Worm (Caenorhabditis elegans) whole organism, young adult: ENCODE results near the gene T14B4.8.

ENCODE experiments used
- B0019.2 ChIP-seq: fragments of 200-800 bp; sonication (Bioruptor generic); conservative IDR thresholded peaks from 2 replicates; pipeline ENCODE4 v1.3.6; 2022; ENCODE audit warnings: missing genetic modification reagents, missing genetic modification characterization, missing compliant biosample characterization
- B0035.1 ChIP-seq: sonication (generic microtip); optimal IDR thresholded peaks from 2 replicates; lab custom pipeline; 2016; ENCODE audit warnings: missing genetic modification characterization, mild to moderate bottlenecking, missing compliant biosample characterization, missing genotype, missing genetic modification reagents
- C06A6.2 ChIP-seq: fragments of 200-800 bp; sonication (Bioruptor generic); conservative IDR thresholded peaks from 2 replicates; pipeline ENCODE4 v1.3.6; 2022; ENCODE audit warnings: missing genetic modification characterization, missing compliant biosample characterization
- F49E8.2 ChIP-seq: sonication (generic microtip); optimal IDR thresholded peaks from 3 replicates; lab custom pipeline; 2017; ENCODE audit warnings: missing genetic modification characterization, mild to moderate bottlenecking, missing compliant biosample characterization, antibody characterized with exemption, moderate library complexity; ENCODE audit not compliant: insufficient read depth
- F57C9.4 ChIP-seq: sonication (generic microtip); optimal IDR thresholded peaks from 2 replicates; lab custom pipeline; 2017; ENCODE audit warnings: mild to moderate bottlenecking, missing genetic modification characterization, missing compliant biosample characterization
- K12H6.12 ChIP-seq: fragments of 200-800 bp; sonication (Bioruptor generic); optimal IDR thresholded peaks from 2 replicates; lab custom pipeline; 2018; ENCODE audit warnings: mild to moderate bottlenecking, missing genetic modification characterization, missing compliant biosample characterization
- T07F8.4 ChIP-seq: sonication (generic microtip); optimal IDR thresholded peaks from 2 replicates; lab custom pipeline; 2016; ENCODE audit warnings: mild to moderate bottlenecking, missing genetic modification characterization, moderate library complexity, missing compliant biosample characterization
- Y53G8AR.9 ChIP-seq: fragments of 200-800 bp; sonication (Bioruptor generic); conservative IDR thresholded peaks from 2 replicates; pipeline ENCODE4 v1.3.6; 2022; ENCODE audit warnings: missing genetic modification reagents, missing genetic modification characterization, missing compliant biosample characterization
- Y67H2A.10 ChIP-seq: fragments of 200-800 bp; sonication (Bioruptor generic); conservative IDR thresholded peaks from 2 replicates; pipeline ENCODE4 v1.3.6; 2022; ENCODE audit warnings: missing genetic modification reagents, missing genetic modification characterization, missing compliant biosample characterization
- Y95B8A.8 ChIP-seq: fragments of 200-800 bp; sonication (Bioruptor generic); IDR thresholded peaks from 2 replicates; pipeline ENCODE4 v1.3.6; 2022; ENCODE audit warnings: missing genetic modification reagents, missing genetic modification characterization, missing compliant biosample characterization
- ZK185.1 ChIP-seq: sonication (generic microtip); optimal IDR thresholded peaks from 2 replicates; lab custom pipeline; 2016; ENCODE audit warnings: mild to moderate bottlenecking, missing genetic modification characterization, missing compliant biosample characterization; ENCODE audit not compliant: poor library complexity, severe bottlenecking
- aptf-2 ChIP-seq: fragments of 200-800 bp; sonication (Bioruptor generic); conservative IDR thresholded peaks from 2 replicates; pipeline ENCODE4 v1.3.6; 2022; ENCODE audit warnings: missing genetic modification reagents, missing genetic modification characterization, missing compliant biosample characterization
- aptf-3 ChIP-seq: fragments of 200-800 bp; sonication (Bioruptor generic); IDR thresholded peaks from 2 replicates; pipeline ENCODE4 v1.3.6; 2022; ENCODE audit warnings: missing genetic modification characterization, missing compliant biosample characterization
- atf-7 ChIP-seq: sonication (generic microtip); optimal IDR thresholded peaks from 2 replicates; lab custom pipeline; 2017; ENCODE audit warnings: mild to moderate bottlenecking, missing genetic modification characterization, missing compliant biosample characterization
- attf-3 ChIP-seq: fragments of 200-800 bp; sonication (Bioruptor generic); conservative IDR thresholded peaks from 2 replicates; pipeline ENCODE4 v1.3.6; 2022; ENCODE audit warnings: missing genetic modification reagents, missing genetic modification characterization, missing compliant biosample characterization
- ceh-27 ChIP-seq: fragments of 200-800 bp; sonication (Bioruptor generic); optimal IDR thresholded peaks from 2 replicates; lab custom pipeline; 2018; ENCODE audit warnings: mild to moderate bottlenecking, missing genetic modification characterization, moderate library complexity, missing compliant biosample characterization
- ceh-79 ChIP-seq: sonication (generic microtip); optimal IDR thresholded peaks from 2 replicates; lab custom pipeline; 2017; ENCODE audit warnings: mild to moderate bottlenecking, missing genetic modification characterization, missing compliant biosample characterization
- chd-7 ChIP-seq: sonication (generic microtip); optimal IDR thresholded peaks from 2 replicates; lab custom pipeline; 2016; ENCODE audit warnings: mild to moderate bottlenecking, missing genetic modification characterization, moderate library complexity, missing compliant biosample characterization
- efl-1 ChIP-seq: fragments of 150-350 bp; optimal IDR thresholded peaks from 2 replicates; lab custom pipeline; 2014; ENCODE audit warnings: missing biosample characterization, missing genetic modification reagents, missing genetic modification characterization
- egrh-3 ChIP-seq: fragments of 200-800 bp; sonication (Bioruptor generic); IDR thresholded peaks from 2 replicates; pipeline ENCODE4 v1.3.6; 2022; ENCODE audit warnings: missing genetic modification reagents, missing genetic modification characterization, missing compliant biosample characterization
- him-1 ChIP-seq: sonication (generic microtip); optimal IDR thresholded peaks from 2 replicates; lab custom pipeline; 2016; ENCODE audit warnings: missing genotype, missing genetic modification reagents, missing genetic modification characterization, missing compliant biosample characterization
- hlh-12 ChIP-seq: sonication (generic microtip); optimal IDR thresholded peaks from 2 replicates; lab custom pipeline; 2016; ENCODE audit warnings: missing genetic modification characterization, missing compliant biosample characterization
- hmg-1.2 ChIP-seq: fragments of 200-800 bp; sonication (Bioruptor generic); IDR thresholded peaks from 2 replicates; pipeline ENCODE4 v1.3.6; 2022; ENCODE audit warnings: missing genetic modification reagents, missing genetic modification characterization, missing compliant biosample characterization
- lag-1 ChIP-seq: fragments of 200-800 bp; sonication (Bioruptor generic); IDR thresholded peaks from 2 replicates; pipeline ENCODE4 v1.3.6; 2022; ENCODE audit warnings: missing genetic modification reagents, missing genetic modification characterization, missing compliant biosample characterization
- let-526 ChIP-seq: fragments of 200-800 bp; sonication (Bioruptor generic); IDR thresholded peaks from 2 replicates; pipeline ENCODE4 v1.3.6; 2022; ENCODE audit warnings: missing genetic modification reagents, missing genetic modification characterization, missing compliant biosample characterization
- let-607 ChIP-seq, 2 experiments: fragments of 200-800 bp in 1 of 2; sonication (Bioruptor generic) in 1 of 2; sonication (generic microtip) in 1 of 2; optimal IDR thresholded peaks; 2 replicates each; lab custom pipeline; 2016 to 2018; ENCODE audit warnings: mild to moderate bottlenecking in 2 of 2, missing compliant biosample characterization in 2 of 2, missing genetic modification characterization in 2 of 2, moderate library complexity in 2 of 2, missing genotype in 1 of 2
- lin-26 ChIP-seq: fragments of 200-800 bp; sonication (Bioruptor generic); IDR thresholded peaks from 2 replicates; pipeline ENCODE4 v1.3.6; 2022; ENCODE audit warnings: missing genetic modification reagents, missing genetic modification characterization, missing compliant biosample characterization
- lsl-1 ChIP-seq: fragments of 200-800 bp; sonication (Bioruptor generic); optimal IDR thresholded peaks from 2 replicates; lab custom pipeline; 2018; ENCODE audit warnings: mild to moderate bottlenecking, missing genetic modification characterization, moderate library complexity, missing compliant biosample characterization
- madf-10 ChIP-seq: sonication (generic microtip); optimal IDR thresholded peaks from 2 replicates; lab custom pipeline; 2016; ENCODE audit warnings: mild to moderate bottlenecking, missing genetic modification characterization, missing compliant biosample characterization
- mes-4 ChIP-seq: sonication (generic microtip); optimal IDR thresholded peaks from 2 replicates; lab custom pipeline; 2016; ENCODE audit warnings: missing genotype, missing genetic modification characterization, missing compliant biosample characterization
- mxl-1 ChIP-seq: sonication (generic microtip); optimal IDR thresholded peaks from 2 replicates; lab custom pipeline; 2016; ENCODE audit warnings: missing genetic modification characterization, missing compliant biosample characterization
- nfya-1 ChIP-seq: sonication (generic microtip); optimal IDR thresholded peaks from 2 replicates; lab custom pipeline; 2017; ENCODE audit warnings: antibody characterized with exemption, missing compliant biosample characterization, missing genetic modification characterization, borderline replicate concordance; ENCODE audit not compliant: insufficient read depth
- nfya-2 ChIP-seq: fragments of 200-800 bp; sonication (Bioruptor generic); IDR thresholded peaks from 2 replicates; pipeline ENCODE4 v1.3.6; 2022; ENCODE audit warnings: missing genetic modification reagents, missing genetic modification characterization, missing compliant biosample characterization
- nhr-27 ChIP-seq: fragments of 200-800 bp; sonication (Bioruptor generic); optimal IDR thresholded peaks from 2 replicates; lab custom pipeline; 2018; ENCODE audit warnings: mild to moderate bottlenecking, missing genetic modification characterization, moderate library complexity, missing compliant biosample characterization
- nhr-80 ChIP-seq: sonication (generic microtip); optimal IDR thresholded peaks from 2 replicates; lab custom pipeline; 2016; ENCODE audit warnings: missing genetic modification characterization, missing compliant biosample characterization
- nhr-90 ChIP-seq: sonication (generic microtip); optimal IDR thresholded peaks from 2 replicates; lab custom pipeline; 2016; ENCODE audit warnings: missing genotype, mild to moderate bottlenecking, missing genetic modification characterization, missing compliant biosample characterization
- pha-4 ChIP-seq: fragments of 150-350 bp; sonication (generic microtip); optimal IDR thresholded peaks from 2 replicates; lab custom pipeline; 2014; ENCODE audit warnings: missing biosample characterization, missing genetic modification reagents, missing genetic modification characterization
- repo-1 ChIP-seq: sonication (generic microtip); optimal IDR thresholded peaks from 2 replicates; lab custom pipeline; 2017; ENCODE audit warnings: mild to moderate bottlenecking, missing genetic modification characterization, missing compliant biosample characterization
- rpc-1 ChIP-seq, 2 experiments: fragments of 150-350 bp in 1 of 2; sonication (generic microtip) in 1 of 2; optimal IDR thresholded peaks; 2 replicates each; lab custom pipeline; 2014 to 2018; ENCODE audit warnings: missing biosample characterization in 1 of 2, missing genetic modification characterization in 1 of 2, missing genetic modification reagents in 1 of 2, missing genotype in 1 of 2
- snpc-3.4 ChIP-seq: sonication (generic microtip); optimal IDR thresholded peaks from 2 replicates; lab custom pipeline; 2017; ENCODE audit warnings: missing genetic modification characterization, mild to moderate bottlenecking, missing compliant biosample characterization, antibody characterized with exemption, moderate library complexity, missing genotype, missing genetic modification reagents
- sptf-2 ChIP-seq: fragments of 200-800 bp; sonication (Bioruptor generic); optimal IDR thresholded peaks from 2 replicates; lab custom pipeline; 2018; ENCODE audit warnings: mild to moderate bottlenecking, missing genetic modification characterization, missing compliant biosample characterization
- unc-130 ChIP-seq: sonication (generic microtip); optimal IDR thresholded peaks from 2 replicates; lab custom pipeline; 2016; ENCODE audit warnings: missing genetic modification reagents, missing genetic modification characterization, missing compliant biosample characterization
- zim-3 ChIP-seq: sonication (generic microtip); optimal IDR thresholded peaks from 2 replicates; lab custom pipeline; 2017; ENCODE audit warnings: mild to moderate bottlenecking, missing genetic modification characterization, moderate library complexity, missing compliant biosample characterization
- ztf-25 ChIP-seq: fragments of 200-800 bp; sonication (Bioruptor generic); IDR thresholded peaks from 2 replicates; pipeline ENCODE4 v1.3.6; 2022; ENCODE audit warnings: missing genetic modification reagents, missing genetic modification characterization, missing compliant biosample characterization

The T14B4.8 gene

DNA sequence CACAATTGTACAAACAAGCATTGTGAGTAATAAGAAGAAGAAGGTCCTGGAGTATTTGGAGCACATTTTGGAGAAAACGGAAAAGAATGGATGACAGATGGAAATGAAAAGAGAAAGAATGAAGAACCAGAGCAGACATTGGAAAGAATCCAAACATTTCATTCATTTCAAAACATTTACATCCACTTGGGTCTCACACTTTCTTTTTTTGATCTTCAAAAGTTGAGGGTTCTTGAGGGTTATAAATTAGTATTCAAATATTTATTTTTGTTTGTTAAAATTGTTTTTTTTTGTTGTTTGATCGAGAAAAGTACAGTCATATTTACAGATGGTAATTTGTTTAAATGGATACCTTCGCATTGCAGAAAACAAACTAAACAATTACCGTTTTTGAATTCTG lies 4.5 kb upstream of the T14B4.8 start, which contains the start of gene T14B4.9:
TSS of gene T14B4.9 (minus strand) at position 101 of the 400 bp plus-strand sequence.
- TF ChIP-seq F57C9.4 (no peak), nhr-80 (tag; lab: Kevin White, UChicago) (no peak), Y67H2A.10 (GFP tag; lab: Robert Waterston, UW) (no peak), T07F8.4 (tag; lab: Kevin White, UChicago) (no peak)
- TF ChIP-seq, all 124 proteins: peak for 0

DNA sequence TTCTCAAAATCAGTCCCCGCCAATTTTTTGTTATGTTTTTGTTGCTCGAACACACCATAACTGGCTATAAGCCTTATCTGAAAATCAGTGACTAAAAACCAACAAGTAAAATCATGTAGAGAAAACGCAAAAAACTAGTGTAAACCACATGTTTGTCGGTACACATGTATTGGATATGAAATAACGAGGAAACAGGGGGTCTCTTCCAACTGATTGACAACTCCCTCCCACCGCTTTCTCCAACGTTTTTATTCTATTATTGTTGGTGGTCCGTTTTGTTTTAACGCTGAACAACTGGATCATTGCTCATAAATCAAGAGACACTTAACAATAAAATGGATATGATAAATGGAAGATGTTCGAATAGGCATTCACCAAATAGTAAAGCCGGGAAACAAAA lies 2.4 kb downstream of the T14B4.8 start:
- TF ChIP-seq hmg-1.2 (no peak), Y95B8A.8 (no peak), rpc-1 (optimal IDR thresholded peaks at IDR 0.05; lab: Kevin White, UChicago) (no peak), rpc-1 (tag; optimal IDR thresholded peaks at IDR 0.05; lab: Kevin White, UChicago) (no peak), nhr-90 (no peak), mxl-1 (tag; lab: Kevin White, UChicago) (no peak), lag-1 (no peak), aptf-3 (GFP tag; lab: Robert Waterston, UW) (no peak), K12H6.12 (no peak), Y53G8AR.9 (GFP tag; lab: Robert Waterston, UW) (no peak), lin-26 (GFP tag; lab: Robert Waterston, UW) (no peak)

DNA sequence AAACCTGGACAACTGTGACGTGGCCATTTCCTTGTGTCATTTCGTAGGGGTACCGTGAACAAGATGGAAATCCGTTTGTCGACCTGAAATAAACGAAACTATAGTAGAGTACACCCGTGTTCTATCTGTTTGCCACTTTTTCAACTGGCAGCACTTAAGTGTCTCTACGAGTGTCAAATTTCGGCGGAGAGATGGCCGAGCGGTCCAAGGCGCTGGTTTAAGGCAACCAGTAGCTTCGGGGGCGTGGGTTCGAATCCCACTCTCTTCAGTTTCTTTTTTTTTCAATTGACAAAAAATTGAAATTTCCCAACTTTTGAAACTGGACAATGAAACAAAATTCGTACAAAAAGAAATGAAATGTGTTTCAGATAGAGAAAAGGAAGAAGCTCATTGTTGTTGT lies 7.6 kb downstream of the T14B4.8 start:
- no peak for TF ChIP-seq nfya-2 (GFP tag; lab: Robert Waterston, UW)
- peak; percentile 0 for TF ChIP-seq K12H6.12
- TF ChIP-seq nhr-80 (tag; lab: Kevin White, UChicago) = no peak
- no peak for TF ChIP-seq efl-1 (GFP tag; lab: Kevin White, UChicago)
- TF ChIP-seq ZK185.1 (tag; lab: Kevin White, UChicago) = peak; percentile 32
- TF ChIP-seq aptf-3 (GFP tag; lab: Robert Waterston, UW) = 0 out of 2 replicates have a peak, but pooled peaks have one; percentile 24
- TF ChIP-seq hlh-12 (tag; lab: Kevin White, UChicago) = no peak
- no peak for TF ChIP-seq nhr-90
- no peak for TF ChIP-seq let-526 (GFP tag; lab: Robert Waterston, UW)
- TF ChIP-seq F49E8.2 (tag; lab: Kevin White, UChicago) = no peak
- no peak for TF ChIP-seq zim-3 (tag; lab: Kevin White, UChicago)
- 0 out of 2 replicates have a peak, but pooled peaks have one; percentile 45 for TF ChIP-seq ztf-25 (GFP tag; lab: Robert Waterston, UW)
- TF ChIP-seq T07F8.4 (tag; lab: Kevin White, UChicago) = peak; percentile 22
- peak; percentile 4 for TF ChIP-seq nhr-27 (tag; lab: Kevin White, UChicago)
- TF ChIP-seq him-1 (tag; lab: Kevin White, UChicago) = peak; percentile 88
- TF ChIP-seq B0019.2 (GFP tag; lab: Robert Waterston, UW) = no peak
- TF ChIP-seq ceh-27 = peak; percentile 41
- TF ChIP-seq sptf-2 (GFP tag; lab: Kevin White, UChicago) = no peak
- no peak for TF ChIP-seq unc-130 (GFP tag; lab: Kevin White, UChicago)
- no peak for TF ChIP-seq let-607 (tag; optimal IDR thresholded peaks at IDR 0.05; lab: Kevin White, UChicago)
- TF ChIP-seq atf-7 = peak; percentile 4
- TF ChIP-seq nfya-1 (tag; lab: Kevin White, UChicago) = no peak
- TF ChIP-seq attf-3 (GFP tag; lab: Robert Waterston, UW) = 0 out of 2 replicates have a peak, but pooled peaks have one; percentile 30
- no peak for TF ChIP-seq madf-10 (tag; lab: Kevin White, UChicago)
- no peak for TF ChIP-seq pha-4 (tag; lab: Kevin White, UChicago)
- peak; percentile 12 for TF ChIP-seq snpc-3.4 (tag; lab: Kevin White, UChicago)
- TF ChIP-seq C06A6.2 (GFP tag; lab: Robert Waterston, UW) = no peak
- TF ChIP-seq ceh-79 = peak; percentile 38
- peak; percentile 68 for TF ChIP-seq rpc-1 (optimal IDR thresholded peaks at IDR 0.05; lab: Kevin White, UChicago)
- TF ChIP-seq rpc-1 (tag; optimal IDR thresholded peaks at IDR 0.05; lab: Kevin White, UChicago) = peak; percentile 81
- TF ChIP-seq mes-4 (tag; lab: Kevin White, UChicago) = no peak
- TF ChIP-seq repo-1 (tag; lab: Kevin White, UChicago) = peak; percentile 19
- no peak for TF ChIP-seq aptf-2 (GFP tag; lab: Robert Waterston, UW)
- no peak for TF ChIP-seq B0035.1 (tag; lab: Kevin White, UChicago)
- TF ChIP-seq chd-7 = peak; percentile 39
- TF ChIP-seq egrh-3 (GFP tag; lab: Robert Waterston, UW) = peak; percentile 44; the same call in 1 of the 2 replicates
- TF ChIP-seq lsl-1 (GFP tag; lab: Kevin White, UChicago) = no peak
